Fruit fly (Drosophila melanogaster): ENCODE results near the gene Mst85C.

Mst85C gene

dm6 chr3R:9048466-9049072 lies at the start of gene Mst85C:
TSS of gene Mst85C (plus strand) at chr3R:9048645.
- TF ChIP-seq Myc (optimal IDR thresholded peaks at IDR 0.05) (peak; percentile 6), woc (GFP tag; optimal IDR thresholded peaks at IDR 0.05) (peak; percentile 14), Hr78 (GFP tag; optimal IDR thresholded peaks at IDR 0.05) (no peak)

dm6 chr3R:9001720-9002240 lies 46.7 kb upstream of the Mst85C start:
- TF ChIP-seq h (GFP tag; optimal IDR thresholded peaks at IDR 0.05) (no peak), CG32264 (GFP tag; optimal IDR thresholded peaks at IDR 0.05) (no peak), br (GFP tag; optimal IDR thresholded peaks at IDR 0.05) (no peak), Rel (GFP tag; optimal IDR thresholded peaks at IDR 0.05) (no peak), Rel (tag; optimal IDR thresholded peaks at IDR 0.05) (no peak), Dfd (GFP tag; optimal IDR thresholded peaks at IDR 0.05) (no peak), Hr83 (GFP tag; optimal IDR thresholded peaks at IDR 0.05; ENCODE audit: poor library complexity, severe bottlenecking) (no peak), HLH106 (tag; optimal IDR thresholded peaks at IDR 0.05) (no peak), sage (GFP tag; optimal IDR thresholded peaks at IDR 0.05) (no peak), woc (GFP tag; optimal IDR thresholded peaks at IDR 0.05) (no peak), psq (GFP tag; optimal IDR thresholded peaks at IDR 0.05) (no peak), Dif (GFP tag; optimal IDR thresholded peaks at IDR 0.05; ENCODE audit: partially characterized antibody) (no peak)

dm6 chr3R:9002542-9002941 lies 45.9 kb upstream of the Mst85C start:
- TF ChIP-seq fru (GFP tag; optimal IDR thresholded peaks at IDR 0.05) (peak; percentile 6), rgr (GFP tag; optimal IDR thresholded peaks at IDR 0.05) (peak; percentile 24), Mio (GFP tag; optimal IDR thresholded peaks at IDR 0.05) (no peak), ey (GFP tag; optimal IDR thresholded peaks at IDR 0.05) (peak; percentile 10), h (GFP tag; optimal IDR thresholded peaks at IDR 0.05) (peak; percentile 36), foxo (GFP tag; optimal IDR thresholded peaks at IDR 0.05) (peak in 1 of 2 experiments; percentile 2), Hr78 (GFP tag; optimal IDR thresholded peaks at IDR 0.05) (no peak)

DNA sequence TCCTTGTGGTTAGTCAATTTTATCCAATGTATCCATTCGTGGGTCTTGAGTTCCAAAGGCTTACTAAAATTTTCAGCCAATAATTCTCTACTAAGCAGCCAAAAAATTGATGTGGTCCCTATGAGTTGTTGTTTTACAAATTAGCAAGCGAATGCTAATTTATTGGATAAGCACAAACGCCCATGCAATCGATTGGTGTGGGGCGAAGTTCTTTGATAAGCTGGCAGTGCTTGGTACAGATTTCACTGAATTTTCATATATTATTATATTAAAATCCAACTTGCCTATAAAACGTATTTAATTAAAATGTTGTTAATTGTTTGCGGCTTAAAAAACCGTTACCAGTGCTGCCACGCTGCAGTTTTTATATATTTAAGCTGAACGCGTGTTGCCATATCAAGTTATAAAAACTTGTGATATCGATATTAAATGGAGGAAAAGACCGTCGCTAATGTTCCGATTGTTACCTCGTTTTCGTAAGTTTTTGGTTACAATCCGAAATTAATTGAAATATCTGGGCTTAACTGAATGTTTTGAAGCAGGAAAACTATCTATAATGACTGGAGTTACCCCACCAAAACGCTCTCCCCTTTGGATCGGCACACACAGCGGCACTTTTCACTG lies 44.7 kb upstream of the Mst85C start, which contains the start of the genes CG31100 and CG11980:
TSS of gene CG31100 (minus strand) at position 51 of the 624 bp plus-strand sequence.
TSS of gene CG11980 (plus strand) at position 418 of the 624 bp plus-strand sequence.
- TF ChIP-seq rgr (GFP tag; optimal IDR thresholded peaks at IDR 0.05) (no peak), Rel (GFP tag; optimal IDR thresholded peaks at IDR 0.05) (no peak), Rel (tag; optimal IDR thresholded peaks at IDR 0.05) (peak; percentile 19)

DNA sequence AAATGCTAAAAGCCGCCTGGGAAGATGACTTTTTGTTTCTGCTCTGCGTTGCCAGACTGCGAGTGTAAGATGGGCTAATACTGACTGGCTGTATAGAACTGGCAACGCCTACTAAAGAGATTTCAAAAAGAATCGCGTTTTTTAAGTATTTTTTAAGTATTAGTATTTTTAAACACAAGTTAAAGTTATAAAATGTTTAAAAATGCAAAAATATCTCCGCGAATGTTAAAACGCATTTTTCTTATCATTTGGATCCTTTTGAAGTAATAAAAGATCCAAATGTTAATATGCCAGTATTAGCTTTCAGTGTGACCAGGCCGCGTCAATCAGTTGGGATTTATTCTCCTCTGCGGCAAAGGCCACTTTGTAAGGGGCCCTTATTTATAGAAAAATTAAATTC lies 42.3 kb upstream of the Mst85C start, which contains the start of the genes Prosbeta3 and Iru:
TSS of gene Prosbeta3 (minus strand) at position 98 of the 400 bp plus-strand sequence.
TSS of gene Iru (plus strand) at position 328 of the 400 bp plus-strand sequence.
- TF ChIP-seq Mio (GFP tag; optimal IDR thresholded peaks at IDR 0.05) (no peak), usp (GFP tag; optimal IDR thresholded peaks at IDR 0.05) (no peak), Myc (optimal IDR thresholded peaks at IDR 0.05) (peak; percentile 7), HLH106 (tag; optimal IDR thresholded peaks at IDR 0.05) (no peak), tai (GFP tag; optimal IDR thresholded peaks at IDR 0.05) (no peak), Rel (GFP tag; optimal IDR thresholded peaks at IDR 0.05) (no peak), Rel (tag; optimal IDR thresholded peaks at IDR 0.05) (peak; percentile 21), woc (GFP tag; optimal IDR thresholded peaks at IDR 0.05) (no peak), Abd-B (GFP tag; optimal IDR thresholded peaks at IDR 0.05) (no peak), jim (GFP tag; optimal IDR thresholded peaks at IDR 0.05) (no peak), dsf (GFP tag; optimal IDR thresholded peaks at IDR 0.05; ENCODE audit: borderline replicate concordance) (no peak), foxo (GFP tag; optimal IDR thresholded peaks at IDR 0.05) (no peak), Vsx2 (GFP tag; optimal IDR thresholded peaks at IDR 0.05; ENCODE audit: partially characterized antibody) (no peak)

DNA sequence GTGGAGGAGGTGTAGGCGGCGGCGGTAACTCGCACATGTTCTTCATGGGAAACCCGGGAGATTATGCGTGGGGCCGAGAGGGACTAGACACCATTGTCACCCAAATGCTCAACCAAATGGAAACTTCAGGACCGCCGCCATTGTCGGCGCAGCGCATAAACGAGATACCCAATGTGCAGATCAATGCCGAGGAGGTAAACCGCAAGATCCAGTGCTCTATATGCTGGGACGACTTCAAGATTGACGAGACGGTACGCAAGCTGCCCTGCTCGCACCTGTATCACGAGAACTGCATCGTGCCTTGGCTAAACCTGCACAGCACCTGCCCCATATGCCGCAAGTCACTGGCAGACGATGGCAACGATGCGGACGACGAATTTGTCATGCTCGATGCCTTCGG lies 41.2 kb upstream of the Mst85C start:
- TF ChIP-seq Sp1 (GFP tag; optimal IDR thresholded peaks at IDR 0.05) (no peak), Myc (optimal IDR thresholded peaks at IDR 0.05) (no peak), HLH106 (tag; optimal IDR thresholded peaks at IDR 0.05) (no peak), Hnf4 (GFP tag; optimal IDR thresholded peaks at IDR 0.05) (no peak), CG9705 (GFP tag; optimal IDR thresholded peaks at IDR 0.05) (no peak)

All from whole organism, wandering third instar larva.